Worm (Caenorhabditis elegans) whole organism, mixed stage, embryonic: Measurements from ENCODE around the gene F43C11.16.

Experiments used
- M03D4.4 ChIP-seq: sonication (generic microtip); optimal IDR thresholded peaks from 2 replicates; lab custom pipeline; 2017; ENCODE audit warnings: mild to moderate bottlenecking, missing genetic modification characterization, missing compliant biosample characterization
- ces-1 ChIP-seq: fragments of 150-350 bp; optimal IDR thresholded peaks from 2 replicates; lab custom pipeline; 2014; ENCODE audit warnings: missing biosample characterization, missing genetic modification reagents, missing genetic modification characterization
- lsy-2 ChIP-seq: fragments of 150-350 bp; optimal IDR thresholded peaks from 2 replicates; lab custom pipeline; 2014; ENCODE audit warnings: missing biosample characterization, missing genetic modification characterization
- mep-1 ChIP-seq: fragments of 150-350 bp; optimal IDR thresholded peaks from 2 replicates; lab custom pipeline; 2017; ENCODE audit warnings: missing biosample characterization, missing genetic modification reagents, missing genetic modification characterization, inconsistent platforms
- nhr-28 ChIP-seq: fragments of 150-350 bp; optimal IDR thresholded peaks from 2 replicates; lab custom pipeline; 2014; ENCODE audit warnings: missing biosample characterization, missing genetic modification characterization
- nhr-76 ChIP-seq: sonication (generic microtip); optimal IDR thresholded peaks from 2 replicates; lab custom pipeline; 2017; ENCODE audit warnings: missing biosample characterization, missing genetic modification characterization
- sptf-1 ChIP-seq: sonication (generic microtip); optimal IDR thresholded peaks from 2 replicates; lab custom pipeline; 2017; ENCODE audit warnings: mild to moderate bottlenecking, missing genetic modification characterization, moderate library complexity, missing compliant biosample characterization
- tbx-8 ChIP-seq: fragments of 200-800 bp; sonication (Bioruptor generic); optimal IDR thresholded peaks from 2 replicates; lab custom pipeline; 2018; ENCODE audit warnings: mild to moderate bottlenecking, missing genetic modification characterization, moderate library complexity, missing compliant biosample characterization
- unc-39 ChIP-seq: fragments of 150-350 bp; optimal IDR thresholded peaks from 2 replicates; lab custom pipeline; 2014; ENCODE audit warnings: missing biosample characterization, missing genetic modification characterization
- unc-62 ChIP-seq: fragments of 150-350 bp; optimal IDR thresholded peaks from 2 replicates; lab custom pipeline; 2014; ENCODE audit warnings: missing biosample characterization, missing genetic modification reagents, missing genetic modification characterization

ce11 chrII:2395864-2396263, 36.0 kb upstream of the F43C11.16 start, which contains the start of gene F16G10.13:
- TF ChIP-seq unc-62 (GFP tag; lab: Kevin White, UChicago) (no peak), nhr-28 (tag; lab: Kevin White, UChicago) (no peak), lsy-2 (tag; lab: Kevin White, UChicago) (no peak), mep-1 (tag; lab: Kevin White, UChicago) (no peak), nhr-76 (tag; lab: Kevin White, UChicago) (no peak), ces-1 (GFP tag; lab: Kevin White, UChicago) (no peak), tbx-8 (GFP tag; lab: Kevin White, UChicago) (no peak), sptf-1 (tag; lab: Kevin White, UChicago) (no peak), unc-39 (tag; lab: Kevin White, UChicago) (no peak), M03D4.4 (tag; lab: Kevin White, UChicago) (no peak)
